Fruit fly (Drosophila melanogaster): ENCODE data around the gene Hk.

Gene Hk

dm6 chrX:10250659-10251058, 12.6 kb downstream of the Hk start (continued):
- TF ChIP-seq org-1 (GFP tag; optimal IDR thresholded peaks at IDR 0.05): no peak
- TF ChIP-seq Camta (GFP tag; optimal IDR thresholded peaks at IDR 0.05): no peak
- TF ChIP-seq CG4328 (GFP tag; optimal IDR thresholded peaks at IDR 0.05): no peak
- TF ChIP-seq CG6683 (GFP tag; optimal IDR thresholded peaks at IDR 0.05): no peak
- TF ChIP-seq ato (GFP tag; IDR thresholded peaks at IDR 0.05; ENCODE audit: partially characterized antibody): no peak
- TF ChIP-seq twi (tag; optimal IDR thresholded peaks at IDR 0.05): no peak
- TF ChIP-seq CG15011 (GFP tag; optimal IDR thresholded peaks at IDR 0.05): no peak
- no peak for TF ChIP-seq insv (GFP tag; optimal IDR thresholded peaks at IDR 0.05)
- no peak for TF ChIP-seq Xbp1 (GFP tag; optimal IDR thresholded peaks at IDR 0.05)
- TF ChIP-seq Dad (GFP tag; optimal IDR thresholded peaks at IDR 0.05): no peak
- no peak for TF ChIP-seq h (optimal IDR thresholded peaks at IDR 0.05)
- peak; percentile 3 for TF ChIP-seq gro (GFP tag; optimal IDR thresholded peaks at IDR 0.05)
- no peak for TF ChIP-seq nau (GFP tag; optimal IDR thresholded peaks at IDR 0.05)
- no peak for TF ChIP-seq CG13894 (tag; optimal IDR thresholded peaks at IDR 0.05)
- no peak for TF ChIP-seq Vsx1 (GFP tag; optimal IDR thresholded peaks at IDR 0.05)
- TF ChIP-seq usp (GFP tag; optimal IDR thresholded peaks at IDR 0.05): no peak
- no peak for TF ChIP-seq CG6765 (GFP tag; optimal IDR thresholded peaks at IDR 0.05)
- TF ChIP-seq CG13296 (GFP tag; optimal IDR thresholded peaks at IDR 0.05): no peak
- no peak for TF ChIP-seq HLH3B (GFP tag; IDR thresholded peaks at IDR 0.05)
- no peak for TF ChIP-seq CG18262 (tag; optimal IDR thresholded peaks at IDR 0.05)
- no peak for TF ChIP-seq ro (GFP tag; IDR thresholded peaks at IDR 0.05)
- TF ChIP-seq salm (tag; optimal IDR thresholded peaks at IDR 0.05): no peak
- no peak for TF ChIP-seq CG12769 (tag; optimal IDR thresholded peaks at IDR 0.05)
- TF ChIP-seq CG11560 (tag; IDR thresholded peaks at IDR 0.05): no peak
- peak; percentile 15 for TF ChIP-seq mam (GFP tag; optimal IDR thresholded peaks at IDR 0.05)
- no peak for TF ChIP-seq Opbp (GFP tag; IDR thresholded peaks at IDR 0.05; ENCODE audit: partially characterized antibody)
- TF ChIP-seq Hmr (GFP tag; optimal IDR thresholded peaks at IDR 0.05): peak; percentile 50
- TF ChIP-seq chn (GFP tag; optimal IDR thresholded peaks at IDR 0.05): no peak
- TF ChIP-seq Bgb (GFP tag; IDR thresholded peaks at IDR 0.05; ENCODE audit: partially characterized antibody): no peak
- TF ChIP-seq Hand (GFP tag; optimal IDR thresholded peaks at IDR 0.05): no peak
- no peak for TF ChIP-seq cg (GFP tag; optimal IDR thresholded peaks at IDR 0.05)
- no peak for TF ChIP-seq GATAe (GFP tag; conservative IDR thresholded peaks at IDR 0.05)
- TF ChIP-seq CG34376 (GFP tag; optimal IDR thresholded peaks at IDR 0.05): no peak
- TF ChIP-seq Oli (tag; optimal IDR thresholded peaks at IDR 0.05): no peak
- peak; percentile 9 for TF ChIP-seq CG3281 (GFP tag; optimal IDR thresholded peaks at IDR 0.05)
- no peak for TF ChIP-seq MBD-R2 (GFP tag; IDR thresholded peaks at IDR 0.05)
- TF ChIP-seq CG4820 (GFP tag; optimal IDR thresholded peaks at IDR 0.05): no peak
- TF ChIP-seq nom (GFP tag; optimal IDR thresholded peaks at IDR 0.05): no peak
- no peak for TF ChIP-seq CG18619 (GFP tag; optimal IDR thresholded peaks at IDR 0.05)
- TF ChIP-seq Doc2 (GFP tag; IDR thresholded peaks at IDR 0.05): no peak
- TF ChIP-seq fd64A (GFP tag; optimal IDR thresholded peaks at IDR 0.05): no peak
- TF ChIP-seq ham (GFP tag; IDR thresholded peaks at IDR 0.05): no peak
- TF ChIP-seq bsh (GFP tag; optimal IDR thresholded peaks at IDR 0.05): no peak
- TF ChIP-seq CG7357 (GFP tag; IDR thresholded peaks at IDR 0.05): no peak
- TF ChIP-seq dimm (GFP tag; IDR thresholded peaks at IDR 0.05): no peak
- TF ChIP-seq CG2199 (GFP tag; IDR thresholded peaks at IDR 0.05): no peak
- TF ChIP-seq jing (GFP tag; optimal IDR thresholded peaks at IDR 0.05): no peak
- no peak for TF ChIP-seq Gug (GFP tag; IDR thresholded peaks at IDR 0.05)
- TF ChIP-seq pan (optimal IDR thresholded peaks at IDR 0.05): no peak
- TF ChIP-seq pan (GFP tag; optimal IDR thresholded peaks at IDR 0.05 in 1 of 2, IDR thresholded peaks at IDR 0.05 in 1 of 2): no peak
- peak; percentile 44 for TF ChIP-seq Rfx (GFP tag; IDR thresholded peaks at IDR 0.05)
- no peak for TF ChIP-seq bigmax (GFP tag; optimal IDR thresholded peaks at IDR 0.05)

Measured in whole organism, embryonic.